Worm (Caenorhabditis elegans): Measurements from ENCODE around the gene C17B7.8.

ce11 chrV:3333334-3333733, 9.3 kb upstream of the C17B7.8 start, which contains the start of gene C17B7.5:
- TF ChIP-seq ztf-29 (GFP tag; IDR thresholded peaks at IDR 0.05) (no peak), cog-1 (tag; optimal IDR thresholded peaks at IDR 0.05) (no peak), T22C8.4 (GFP tag; IDR thresholded peaks at IDR 0.05) (no peak), med-1 (GFP tag; optimal IDR thresholded peaks at IDR 0.05; ENCODE audit: insufficient read depth) (no peak), klf-2 (GFP tag; conservative IDR thresholded peaks at IDR 0.05) (no peak)

All from whole organism, midembryonic.